Worm (Caenorhabditis elegans) whole organism, L4 larva: ENCODE data around the gene F55G11.4.

Experiments used
- R02D3.7 ChIP-seq: fragments of 150-350 bp; sonication (generic microtip); optimal IDR thresholded peaks from 3 replicates; lab custom pipeline; 2014; ENCODE audit warnings: missing biosample characterization, missing genetic modification characterization
- T20F7.1 ChIP-seq: fragments of 200-800 bp; sonication (Bioruptor generic); optimal IDR thresholded peaks from 2 replicates; lab custom pipeline; 2018; ENCODE audit warnings: mild to moderate bottlenecking, missing genetic modification characterization, missing compliant biosample characterization
- ZK546.5 ChIP-seq, 2 experiments: sonication (generic microtip); optimal IDR thresholded peaks; 2 replicates each; lab custom pipeline; 2017; ENCODE audit warnings: missing biosample characterization in 2 of 2, missing genetic modification characterization in 2 of 2
- aha-1 ChIP-seq: fragments of 150-350 bp; peaks from one replicate; lab custom pipeline; 2014; ENCODE audit warnings: missing biosample characterization, missing genetic modification characterization
- daf-19 ChIP-seq: fragments of 200-800 bp; sonication (Bioruptor generic); conservative IDR thresholded peaks from 2 replicates; pipeline ENCODE4 v1.3.6; 2022; ENCODE audit warnings: missing genetic modification characterization, missing compliant biosample characterization
- dve-1 ChIP-seq: sonication (generic microtip); optimal IDR thresholded peaks from 2 replicates; lab custom pipeline; 2017; ENCODE audit warnings: antibody characterized with exemption, mild to moderate bottlenecking, missing genetic modification characterization, missing compliant biosample characterization; ENCODE audit not compliant: insufficient read depth
- egl-27 ChIP-seq: sonication (generic microtip); optimal IDR thresholded peaks from 3 replicates; lab custom pipeline; 2017; ENCODE audit warnings: missing biosample characterization, missing genetic modification reagents, missing genetic modification characterization
- fkh-10 ChIP-seq: fragments of 150-350 bp; optimal IDR thresholded peaks from 2 replicates; lab custom pipeline; 2014; ENCODE audit warnings: missing biosample characterization, missing genetic modification reagents, missing genetic modification characterization
- hlh-11 ChIP-seq: fragments of 200-800 bp; sonication (Bioruptor generic); optimal IDR thresholded peaks from 2 replicates; lab custom pipeline; 2018; ENCODE audit warnings: mild to moderate bottlenecking, missing genetic modification characterization, missing compliant biosample characterization
- hlh-30 ChIP-seq: sonication (generic microtip); optimal IDR thresholded peaks from 2 replicates; lab custom pipeline; 2017; ENCODE audit warnings: antibody characterized with exemption, mild to moderate bottlenecking, missing genetic modification characterization, missing compliant biosample characterization; ENCODE audit not compliant: insufficient read depth
- hmg-1.1 ChIP-seq: fragments of 200-800 bp; sonication (Bioruptor generic); IDR thresholded peaks from 2 replicates; pipeline ENCODE4 v1.3.6; 2022; ENCODE audit warnings: missing genetic modification reagents, missing genetic modification characterization, missing compliant biosample characterization
- lin-15B ChIP-seq: fragments of 150-350 bp; sonication (generic microtip); optimal IDR thresholded peaks from 3 replicates; lab custom pipeline; 2014; ENCODE audit warnings: missing biosample characterization, missing genetic modification characterization
- lsy-2 ChIP-seq, 2 experiments: fragments of 150-350 bp in 1 of 2; sonication (generic microtip) in 1 of 2; optimal IDR thresholded peaks; 2 replicates each; lab custom pipeline; 2014 to 2017; ENCODE audit warnings: missing biosample characterization in 2 of 2, missing genetic modification characterization in 2 of 2
- madf-9 ChIP-seq: fragments of 200-800 bp; sonication (Bioruptor generic); conservative IDR thresholded peaks from 2 replicates; pipeline ENCODE4 v1.3.6; 2022; ENCODE audit warnings: missing genetic modification reagents, missing genetic modification characterization, missing compliant biosample characterization
- mdl-1 ChIP-seq, 2 experiments: fragments of 150-350 bp in 1 of 2; sonication (generic microtip) in 1 of 2; optimal IDR thresholded peaks; 2 replicates each; lab custom pipeline; 2014 to 2017; ENCODE audit warnings: missing biosample characterization in 2 of 2, missing genetic modification characterization in 2 of 2
- mep-1 ChIP-seq: fragments of 150-350 bp; sonication (generic microtip); optimal IDR thresholded peaks from 3 replicates; lab custom pipeline; 2014; ENCODE audit warnings: missing biosample characterization, missing genetic modification characterization
- mes-2 ChIP-seq: sonication (generic microtip); optimal IDR thresholded peaks from 2 replicates; lab custom pipeline; 2016; ENCODE audit warnings: missing genotype, mild to moderate bottlenecking, missing genetic modification characterization, missing compliant biosample characterization; ENCODE audit not compliant: poor library complexity, severe bottlenecking
- mxl-3 ChIP-seq: fragments of 200-800 bp; sonication (Bioruptor generic); optimal IDR thresholded peaks from 2 replicates; lab custom pipeline; 2018; ENCODE audit warnings: mild to moderate bottlenecking, missing genetic modification characterization, missing compliant biosample characterization
- nhr-25 ChIP-seq: sonication (generic microtip); optimal IDR thresholded peaks from 2 replicates; lab custom pipeline; 2017; ENCODE audit warnings: missing genetic modification characterization, mild to moderate bottlenecking, missing compliant biosample characterization, antibody characterized with exemption, moderate library complexity, borderline replicate concordance; ENCODE audit not compliant: insufficient read depth
- nhr-28 ChIP-seq: fragments of 150-350 bp; optimal IDR thresholded peaks from 2 replicates; lab custom pipeline; 2014; ENCODE audit warnings: missing biosample characterization, missing genetic modification characterization
- nhr-41 ChIP-seq: fragments of 200-800 bp; sonication (Bioruptor generic); IDR thresholded peaks from 2 replicates; pipeline ENCODE4 v1.3.6; 2022; ENCODE audit warnings: missing genetic modification reagents, missing genetic modification characterization, missing compliant biosample characterization
- nhr-42 ChIP-seq: fragments of 200-800 bp; sonication (Bioruptor generic); IDR thresholded peaks from 2 replicates; pipeline ENCODE4 v1.3.6; 2022; ENCODE audit warnings: missing genetic modification characterization, missing compliant biosample characterization
- pha-4 ChIP-seq, 2 experiments: fragments of 150-350 bp in 1 of 2; fragments of 200-800 bp in 1 of 2; sonication (Bioruptor generic) in 1 of 2; IDR thresholded peaks in 1 of 2; optimal IDR thresholded peaks in 1 of 2; 2 replicates each; pipeline versions ENCODE4 v1.3.6 to Lab custom; 2014 to 2022; ENCODE audit warnings: missing genetic modification characterization in 2 of 2, missing genetic modification reagents in 2 of 2, missing biosample characterization in 1 of 2, missing compliant biosample characterization in 1 of 2
- pqm-1 ChIP-seq: sonication (generic microtip); optimal IDR thresholded peaks from 2 replicates; lab custom pipeline; 2017; ENCODE audit warnings: missing biosample characterization, missing genetic modification characterization
- spr-1 ChIP-seq: sonication (generic microtip); optimal IDR thresholded peaks from 2 replicates; lab custom pipeline; 2016; ENCODE audit warnings: mild to moderate bottlenecking, missing genetic modification characterization, missing compliant biosample characterization
- unc-39 ChIP-seq: sonication (generic microtip); optimal IDR thresholded peaks from 2 replicates; lab custom pipeline; 2017; ENCODE audit warnings: missing biosample characterization, missing genetic modification characterization
- zip-2 ChIP-seq: fragments of 150-350 bp; optimal IDR thresholded peaks from 2 replicates; lab custom pipeline; 2014; ENCODE audit warnings: missing biosample characterization, missing genetic modification characterization

F55G11.4 gene

ce11 chrIV:13008405-13009208 is 35.2 kb downstream of the F55G11.4 start, which contains the start of gene mbk-2 (continued):
- no peak for TF ChIP-seq nhr-42 (GFP tag; lab: Robert Waterston, UW)

- TF ChIP-seq nhr-41 (GFP tag; lab: Robert Waterston, UW) (no peak), zip-2 (tag; lab: Kevin White, UChicago) (no peak), egl-27 (tag; lab: Kevin White, UChicago) (no peak), spr-1 (tag; lab: Kevin White, UChicago) (no peak), mxl-3 (GFP tag; lab: Kevin White, UChicago) (no peak), pha-4 (GFP tag; IDR thresholded peaks at IDR 0.05; lab: Robert Waterston, UW) (no peak), pha-4 (tag; optimal IDR thresholded peaks at IDR 0.05; lab: Kevin White, UChicago) (no peak), daf-19 (no peak), lin-15B (tag; lab: Kevin White, UChicago) (no peak), ZK546.5 (tag; optimal IDR thresholded peaks at IDR 0.05; lab: Kevin White, UChicago) (no peak)
Observed at ce11 chrIV:13009507-13009906, 36.1 kb downstream of the F55G11.4 start.

ce11 chrIV:13013231-13013630 is 39.8 kb downstream of the F55G11.4 start:
- TF ChIP-seq nhr-28, result peak; percentile 35
- peak; percentile 56 for TF ChIP-seq hlh-30 (tag; lab: Kevin White, UChicago)
- peak in 1 of 2 experiments; percentile 17 for TF ChIP-seq mdl-1 (tag; optimal IDR thresholded peaks at IDR 0.05; lab: Kevin White, UChicago)
- peak; percentile 6 for TF ChIP-seq nhr-25 (tag; lab: Kevin White, UChicago)
- TF ChIP-seq dve-1 (tag; lab: Kevin White, UChicago), result peak; percentile 19
- peak; percentile 36 for TF ChIP-seq aha-1
- no peak for TF ChIP-seq madf-9 (GFP tag; lab: Robert Waterston, UW)
- TF ChIP-seq pqm-1 (tag; lab: Kevin White, UChicago), result no peak
- TF ChIP-seq mes-2 (tag; lab: Kevin White, UChicago), result peak; percentile 20
- TF ChIP-seq R02D3.7 (tag; lab: Kevin White, UChicago), result no peak
- TF ChIP-seq mep-1, result peak; percentile 24
- TF ChIP-seq nhr-42 (GFP tag; lab: Robert Waterston, UW), result no peak
- TF ChIP-seq mxl-3 (GFP tag; lab: Kevin White, UChicago), result peak; percentile 1
- TF ChIP-seq hlh-11 (tag; lab: Kevin White, UChicago), result peak; percentile 19
- TF ChIP-seq, all 104 proteins: peak for 10

- TF ChIP-seq unc-39 (tag; lab: Kevin White, UChicago) (no peak), aha-1 (peak; percentile 5)
Observed at ce11 chrIV:13013711-13014341, 40.4 kb downstream of the F55G11.4 start.

- TF ChIP-seq lsy-2 (tag; optimal IDR thresholded peaks at IDR 0.05; lab: Kevin White, UChicago), result peak in 1 of 2 experiments; percentile 12
- no peak for TF ChIP-seq dve-1 (tag; lab: Kevin White, UChicago)
- peak; percentile 36 for TF ChIP-seq fkh-10 (GFP tag; lab: Kevin White, UChicago)
- TF ChIP-seq hmg-1.1 (GFP tag; lab: Robert Waterston, UW), result peak; percentile 57; the same call in 1 of the 2 replicates
- TF ChIP-seq T20F7.1 (GFP tag; lab: Kevin White, UChicago), result no peak
- TF ChIP-seq aha-1, result peak; percentile 45
- TF ChIP-seq, all 104 proteins: peak for 4
Observed at ce11 chrIV:13015801-13016404, 42.5 kb downstream of the F55G11.4 start.
